Fruit fly (Drosophila melanogaster) whole organism, pupa: ENCODE measurements around the gene Obp99b.

Source experiments
- CG10348 ChIP-seq: fragments of 200-800 bp; sonication (Bioruptor generic); IDR thresholded peaks from 2 replicates; pipeline ENCODE4 v1.3.6; 2022; ENCODE audit warnings: missing biosample characterization, missing genetic modification characterization
- CG12605 ChIP-seq: fragments of 200-800 bp; sonication (Bioruptor generic); IDR thresholded peaks from 2 replicates; pipeline ENCODE4 v1.3.6; 2022; ENCODE audit warnings: missing biosample characterization, missing genetic modification characterization
- CG13204 ChIP-seq: fragments of 200-800 bp; sonication (Bioruptor generic); optimal IDR thresholded peaks from 2 replicates; lab custom pipeline; 2018; ENCODE audit warnings: missing biosample characterization, mild to moderate bottlenecking, missing genetic modification characterization, moderate library complexity
- CG14655 ChIP-seq: fragments of 200-800 bp; sonication (Bioruptor generic); optimal IDR thresholded peaks from 3 replicates; lab custom pipeline; 2017; ENCODE audit warnings: mild to moderate bottlenecking, missing biosample characterization, missing genetic modification reagents, missing genetic modification characterization
- CG15710 ChIP-seq: fragments of 200-800 bp; sonication (Bioruptor generic); optimal IDR thresholded peaks from 2 replicates; lab custom pipeline; 2018; ENCODE audit warnings: missing biosample characterization, mild to moderate bottlenecking, missing genetic modification characterization, moderate library complexity
- CG17806 ChIP-seq: fragments of 200-800 bp; sonication (Bioruptor generic); optimal IDR thresholded peaks from 2 replicates; lab custom pipeline; 2018; ENCODE audit warnings: missing biosample characterization, mild to moderate bottlenecking, missing genetic modification characterization, moderate library complexity
- CG32121 ChIP-seq: fragments of 200-800 bp; sonication (Bioruptor generic); IDR thresholded peaks from 2 replicates; pipeline ENCODE4 v1.3.6; 2022; ENCODE audit warnings: missing biosample characterization, missing genetic modification characterization
- CG34367 ChIP-seq: fragments of 200-800 bp; sonication (Bioruptor generic); optimal IDR thresholded peaks from 2 replicates; lab custom pipeline; 2018; ENCODE audit warnings: missing biosample characterization, mild to moderate bottlenecking, missing genetic modification characterization
- CG4496 ChIP-seq: fragments of 200-800 bp; sonication (Bioruptor generic); IDR thresholded peaks from 3 replicates; pipeline ENCODE4 v1.3.6; 2022; ENCODE audit warnings: missing biosample characterization, missing genetic modification characterization
- CG8159 ChIP-seq: fragments of 200-800 bp; sonication (Bioruptor generic); optimal IDR thresholded peaks from 3 replicates; lab custom pipeline; 2018; ENCODE audit warnings: missing biosample characterization, mild to moderate bottlenecking, missing genetic modification characterization, moderate library complexity
- CG8301 ChIP-seq: fragments of 200-800 bp; sonication (Bioruptor generic); optimal IDR thresholded peaks from 2 replicates; lab custom pipeline; 2018; ENCODE audit warnings: missing biosample characterization, mild to moderate bottlenecking, missing genetic modification characterization
- CG9948 ChIP-seq: fragments of 200-800 bp; sonication (Bioruptor generic); optimal IDR thresholded peaks from 2 replicates; lab custom pipeline; 2018; ENCODE audit warnings: missing biosample characterization, mild to moderate bottlenecking, missing genetic modification characterization, moderate library complexity
- D1 ChIP-seq: fragments of 200-800 bp; sonication (Bioruptor generic); optimal IDR thresholded peaks from 2 replicates; lab custom pipeline; 2018; ENCODE audit warnings: missing biosample characterization, mild to moderate bottlenecking, missing genetic modification characterization, moderate library complexity
- EcR ChIP-seq: fragments of 200-800 bp; sonication (Bioruptor generic); optimal IDR thresholded peaks from 3 replicates; lab custom pipeline; 2019; ENCODE audit warnings: missing biosample characterization, missing genetic modification characterization, mild to moderate bottlenecking, moderate library complexity, missing genetic modification reagents
- Ets98B ChIP-seq: fragments of 200-800 bp; sonication (Bioruptor generic); IDR thresholded peaks from 2 replicates; pipeline ENCODE4 v1.3.6; 2022; ENCODE audit warnings: missing biosample characterization, missing genetic modification characterization
- Pif1A ChIP-seq: fragments of 200-800 bp; sonication (Bioruptor generic); optimal IDR thresholded peaks from 3 replicates; lab custom pipeline; 2016; ENCODE audit warnings: missing biosample characterization, missing genetic modification characterization
- Pif1B ChIP-seq: fragments of 200-800 bp; sonication (Bioruptor generic); optimal IDR thresholded peaks from 3 replicates; lab custom pipeline; 2016; ENCODE audit warnings: missing biosample characterization, missing genetic modification characterization
- Snoo ChIP-seq: fragments of 200-800 bp; sonication (Bioruptor generic); optimal IDR thresholded peaks from 3 replicates; lab custom pipeline; 2017; ENCODE audit warnings: missing biosample characterization, mild to moderate bottlenecking, missing genetic modification characterization, inconsistent platforms
- fd96Ca ChIP-seq: fragments of 200-800 bp; sonication (Bioruptor generic); IDR thresholded peaks from 3 replicates; pipeline ENCODE4 v1.3.6; 2022; ENCODE audit warnings: missing biosample characterization, missing genetic modification characterization
- gl ChIP-seq: fragments of 200-800 bp; sonication (Bioruptor generic); optimal IDR thresholded peaks from 2 replicates; lab custom pipeline; 2018; ENCODE audit warnings: missing biosample characterization, mild to moderate bottlenecking, missing genetic modification characterization
- rn ChIP-seq: fragments of 200-800 bp; sonication (Bioruptor generic); IDR thresholded peaks from 2 replicates; pipeline ENCODE4 v1.3.6; 2022; ENCODE audit warnings: missing biosample characterization, missing genetic modification characterization

Gene Obp99b

dm6 chr3R:29762297-29762696, 45.6 kb upstream of the Obp99b start:
- TF ChIP-seq CG32121 (no peak), Snoo (tag; lab: Kevin White, UChicago) (peak; percentile 71), CG10348 (GFP tag; lab: Robert Waterston, UW) (no peak), rn (GFP tag; lab: Robert Waterston, UW) (no peak), CG8301 (tag; lab: Kevin White, UChicago) (peak; percentile 14), CG4496 (GFP tag; lab: Robert Waterston, UW) (peak; percentile 29; the same call in 1 of the 3 replicates), CG17806 (peak; percentile 12), CG9948 (tag; lab: Kevin White, UChicago) (peak; percentile 3), EcR (GFP tag; lab: Kevin White, UChicago) (no peak), CG8159 (tag; lab: Kevin White, UChicago) (peak; percentile 59), CG13204 (GFP tag; lab: Kevin White, UChicago) (no peak), D1 (tag; lab: Kevin White, UChicago) (no peak), Pif1B (GFP tag; lab: Kevin White, UChicago) (peak; percentile 2), CG12605 (GFP tag; lab: Robert Waterston, UW) (no peak), gl (tag; lab: Kevin White, UChicago) (no peak), CG15710 (tag; lab: Kevin White, UChicago) (peak; percentile 50), CG14655 (peak; percentile 34), CG34367 (peak; percentile 12), Ets98B (GFP tag; lab: Robert Waterston, UW) (no peak), Pif1A (GFP tag; lab: Kevin White, UChicago) (peak; percentile 31), fd96Ca (GFP tag; lab: Robert Waterston, UW) (0 out of 3 replicates have a peak, but pooled peaks have one; percentile 31)

dm6 chr3R:29761569-29761968, 44.9 kb upstream of the Obp99b start:
- TF ChIP-seq rn (GFP tag; lab: Robert Waterston, UW) (no peak), CG14655 (no peak), CG15710 (tag; lab: Kevin White, UChicago) (peak; percentile 22), CG4496 (GFP tag; lab: Robert Waterston, UW) (no peak), CG8159 (tag; lab: Kevin White, UChicago) (peak; percentile 35), D1 (tag; lab: Kevin White, UChicago) (no peak), CG12605 (GFP tag; lab: Robert Waterston, UW) (no peak), Snoo (tag; lab: Kevin White, UChicago) (no peak), gl (tag; lab: Kevin White, UChicago) (no peak), CG10348 (GFP tag; lab: Robert Waterston, UW) (no peak)

dm6 chr3R:29760042-29760441, 43.3 kb upstream of the Obp99b start:
- TF ChIP-seq CG4496 (GFP tag; lab: Robert Waterston, UW) (no peak), Ets98B (GFP tag; lab: Robert Waterston, UW) (no peak), CG13204 (GFP tag; lab: Kevin White, UChicago) (no peak), Pif1B (GFP tag; lab: Kevin White, UChicago) (no peak), gl (tag; lab: Kevin White, UChicago) (no peak), CG14655 (no peak), EcR (GFP tag; lab: Kevin White, UChicago) (no peak), CG12605 (GFP tag; lab: Robert Waterston, UW) (no peak), CG34367 (peak; percentile 3), D1 (tag; lab: Kevin White, UChicago) (no peak), CG9948 (tag; lab: Kevin White, UChicago) (no peak), CG8301 (tag; lab: Kevin White, UChicago) (no peak), CG32121 (no peak), rn (GFP tag; lab: Robert Waterston, UW) (no peak), CG8159 (tag; lab: Kevin White, UChicago) (peak; percentile 24), Pif1A (GFP tag; lab: Kevin White, UChicago) (no peak), CG10348 (GFP tag; lab: Robert Waterston, UW) (no peak), CG17806 (no peak), Snoo (tag; lab: Kevin White, UChicago) (no peak), fd96Ca (GFP tag; lab: Robert Waterston, UW) (no peak), CG15710 (tag; lab: Kevin White, UChicago) (peak; percentile 20)

dm6 chr3R:29758734-29759131, 42.0 kb upstream of the Obp99b start:
- TF ChIP-seq CG15710 (tag; lab: Kevin White, UChicago) (no peak), Ets98B (GFP tag; lab: Robert Waterston, UW) (no peak), CG4496 (GFP tag; lab: Robert Waterston, UW) (no peak), CG8159 (tag; lab: Kevin White, UChicago) (no peak), Pif1B (GFP tag; lab: Kevin White, UChicago) (no peak), Snoo (tag; lab: Kevin White, UChicago) (no peak), CG32121 (no peak), CG14655 (no peak), rn (GFP tag; lab: Robert Waterston, UW) (no peak), CG34367 (no peak), CG12605 (GFP tag; lab: Robert Waterston, UW) (no peak), CG10348 (GFP tag; lab: Robert Waterston, UW) (no peak), gl (tag; lab: Kevin White, UChicago) (no peak), CG13204 (GFP tag; lab: Kevin White, UChicago) (no peak)

- peak; percentile 19 for TF ChIP-seq Pif1B (GFP tag; lab: Kevin White, UChicago)
- TF ChIP-seq CG17806, result peak; percentile 46
- TF ChIP-seq CG13204 (GFP tag; lab: Kevin White, UChicago), result no peak
- TF ChIP-seq rn (GFP tag; lab: Robert Waterston, UW), result peak; percentile 58
- TF ChIP-seq CG12605 (GFP tag; lab: Robert Waterston, UW), result peak; percentile 66
- TF ChIP-seq D1 (tag; lab: Kevin White, UChicago), result no peak
- TF ChIP-seq CG8301 (tag; lab: Kevin White, UChicago), result peak; percentile 61
- TF ChIP-seq EcR (GFP tag; lab: Kevin White, UChicago), result no peak
- no peak for TF ChIP-seq gl (tag; lab: Kevin White, UChicago)
- TF ChIP-seq Snoo (tag; lab: Kevin White, UChicago), result peak; percentile 35
- TF ChIP-seq Pif1A (GFP tag; lab: Kevin White, UChicago), result peak; percentile 60
- peak; percentile 50 for TF ChIP-seq CG9948 (tag; lab: Kevin White, UChicago)
- TF ChIP-seq CG8159 (tag; lab: Kevin White, UChicago), result peak; percentile 57
- peak; percentile 83 for TF ChIP-seq CG32121
- TF ChIP-seq CG34367, result peak; percentile 18
- TF ChIP-seq CG14655, result peak; percentile 38
- peak; percentile 61; the same call in 2 of the 3 replicates for TF ChIP-seq fd96Ca (GFP tag; lab: Robert Waterston, UW)
- TF ChIP-seq CG4496 (GFP tag; lab: Robert Waterston, UW), result peak; percentile 84
- TF ChIP-seq CG15710 (tag; lab: Kevin White, UChicago), result peak; percentile 24
- TF ChIP-seq CG10348 (GFP tag; lab: Robert Waterston, UW), result 0 out of 2 replicates have a peak, but pooled peaks have one; percentile 41
- peak; percentile 80 for TF ChIP-seq Ets98B (GFP tag; lab: Robert Waterston, UW)
Observed at dm6 chr3R:29758129-29758733, 41.5 kb upstream of the Obp99b start.
